Worm (Caenorhabditis elegans) whole organism, L4 larva: ENCODE results near the gene nas-13.

Experiments used
- F26F4.8 ChIP-seq: fragments of 200-800 bp; sonication (Bioruptor generic); conservative IDR thresholded peaks from 2 replicates; pipeline ENCODE4 v1.3.6; 2022; ENCODE audit warnings: missing genetic modification characterization, missing compliant biosample characterization
- F37D6.2 ChIP-seq: sonication (generic microtip); optimal IDR thresholded peaks from 2 replicates; lab custom pipeline; 2016; ENCODE audit warnings: mild to moderate bottlenecking, missing genetic modification characterization, missing compliant biosample characterization
- R02D3.7 ChIP-seq: fragments of 150-350 bp; sonication (generic microtip); optimal IDR thresholded peaks from 3 replicates; lab custom pipeline; 2014; ENCODE audit warnings: missing biosample characterization, missing genetic modification characterization
- T26A8.4 ChIP-seq: fragments of 200-800 bp; sonication (Bioruptor generic); IDR thresholded peaks from 2 replicates; pipeline ENCODE4 v1.3.6; 2022; ENCODE audit warnings: missing genetic modification characterization, missing compliant biosample characterization
- Y105C5A.15 ChIP-seq: fragments of 200-800 bp; sonication (Bioruptor generic); IDR thresholded peaks from 2 replicates; pipeline ENCODE4 v1.3.6; 2022; ENCODE audit warnings: missing genetic modification characterization, missing compliant biosample characterization
- ZK337.2 ChIP-seq: fragments of 200-800 bp; sonication (Bioruptor generic); IDR thresholded peaks from 2 replicates; pipeline ENCODE4 v1.3.6; 2022; ENCODE audit warnings: missing genetic modification reagents, missing genetic modification characterization, missing compliant biosample characterization
- ceh-20 ChIP-seq: fragments of 200-800 bp; sonication (Bioruptor generic); IDR thresholded peaks from 2 replicates; pipeline ENCODE4 v1.3.6; 2022; ENCODE audit warnings: missing genetic modification reagents, missing genetic modification characterization, missing compliant biosample characterization
- ceh-28 ChIP-seq: fragments of 150-350 bp; optimal IDR thresholded peaks from 2 replicates; lab custom pipeline; 2014; ENCODE audit warnings: missing biosample characterization, missing genetic modification reagents, missing genetic modification characterization
- ceh-82 ChIP-seq: sonication (generic microtip); optimal IDR thresholded peaks from 2 replicates; lab custom pipeline; 2017; ENCODE audit warnings: missing biosample characterization, missing genetic modification characterization
- ces-1 ChIP-seq: fragments of 150-350 bp; sonication (generic microtip); optimal IDR thresholded peaks from 4 replicates; lab custom pipeline; 2014; ENCODE audit warnings: missing biosample characterization, missing genetic modification reagents, missing genetic modification characterization
- cey-2 ChIP-seq: sonication (generic microtip); optimal IDR thresholded peaks from 3 replicates; lab custom pipeline; 2017; ENCODE audit warnings: missing genetic modification characterization, mild to moderate bottlenecking, missing compliant biosample characterization, antibody characterized with exemption, borderline replicate concordance; ENCODE audit not compliant: insufficient read depth
- daf-12 ChIP-seq: fragments of 150-350 bp; optimal IDR thresholded peaks from 2 replicates; lab custom pipeline; 2014; ENCODE audit warnings: missing biosample characterization, missing genetic modification reagents, missing genetic modification characterization
- dmd-6 ChIP-seq: fragments of 200-800 bp; sonication (Bioruptor generic); IDR thresholded peaks from 2 replicates; pipeline ENCODE4 v1.3.6; 2022; ENCODE audit warnings: missing genetic modification reagents, missing genetic modification characterization, missing compliant biosample characterization
- dmd-9 ChIP-seq: fragments of 200-800 bp; sonication (Bioruptor generic); IDR thresholded peaks from 2 replicates; pipeline ENCODE4 v1.3.6; 2022; ENCODE audit warnings: missing genetic modification reagents, missing genetic modification characterization, missing compliant biosample characterization
- dpl-1 ChIP-seq: fragments of 150-350 bp; optimal IDR thresholded peaks from 2 replicates; lab custom pipeline; 2014; ENCODE audit warnings: missing biosample characterization, missing genetic modification reagents, missing genetic modification characterization
- duxl-1 ChIP-seq: sonication (generic microtip); optimal IDR thresholded peaks from 2 replicates; lab custom pipeline; 2016; ENCODE audit warnings: mild to moderate bottlenecking, missing genetic modification characterization, moderate library complexity, missing compliant biosample characterization; ENCODE audit not compliant: poor library complexity
- egl-43 ChIP-seq: fragments of 200-800 bp; sonication (Bioruptor generic); IDR thresholded peaks from 2 replicates; pipeline ENCODE4 v1.3.6; 2022; ENCODE audit warnings: missing genetic modification reagents, missing genetic modification characterization, missing compliant biosample characterization
- fos-1 ChIP-seq: fragments of 150-350 bp; optimal IDR thresholded peaks from 2 replicates; lab custom pipeline; 2014; ENCODE audit warnings: missing biosample characterization, missing genetic modification characterization
- hlh-11 ChIP-seq: fragments of 200-800 bp; sonication (Bioruptor generic); optimal IDR thresholded peaks from 2 replicates; lab custom pipeline; 2018; ENCODE audit warnings: mild to moderate bottlenecking, missing genetic modification characterization, missing compliant biosample characterization
- hmg-1.1 ChIP-seq: fragments of 200-800 bp; sonication (Bioruptor generic); IDR thresholded peaks from 2 replicates; pipeline ENCODE4 v1.3.6; 2022; ENCODE audit warnings: missing genetic modification reagents, missing genetic modification characterization, missing compliant biosample characterization
- jun-1 ChIP-seq: fragments of 150-350 bp; optimal IDR thresholded peaks from 2 replicates; lab custom pipeline; 2014; ENCODE audit warnings: missing biosample characterization, missing genetic modification reagents, missing genetic modification characterization
- lim-7 ChIP-seq: fragments of 200-800 bp; sonication (Bioruptor generic); IDR thresholded peaks from 2 replicates; pipeline ENCODE4 v1.3.6; 2022; ENCODE audit warnings: missing genetic modification characterization, missing compliant biosample characterization
- lin-13 ChIP-seq: fragments of 150-350 bp; optimal IDR thresholded peaks from 2 replicates; lab custom pipeline; 2014; ENCODE audit warnings: missing biosample characterization, missing genetic modification reagents, missing genetic modification characterization
- lin-29 ChIP-seq: fragments of 200-800 bp; sonication (Bioruptor generic); IDR thresholded peaks from 2 replicates; pipeline ENCODE4 v1.3.6; 2022; ENCODE audit warnings: missing genetic modification reagents, missing genetic modification characterization, missing compliant biosample characterization
- lir-3 ChIP-seq: sonication (generic microtip); optimal IDR thresholded peaks from 2 replicates; lab custom pipeline; 2016; ENCODE audit warnings: mild to moderate bottlenecking, missing genetic modification characterization, missing compliant biosample characterization
- lsy-2 ChIP-seq, 2 experiments: fragments of 150-350 bp in 1 of 2; sonication (generic microtip) in 1 of 2; optimal IDR thresholded peaks; 2 replicates each; lab custom pipeline; 2014 to 2017; ENCODE audit warnings: missing biosample characterization in 2 of 2, missing genetic modification characterization in 2 of 2
- mdt-29 ChIP-seq: fragments of 200-800 bp; sonication (Bioruptor generic); IDR thresholded peaks from 2 replicates; pipeline ENCODE4 v1.3.6; 2022; ENCODE audit warnings: missing genetic modification reagents, missing genetic modification characterization, missing compliant biosample characterization
- mep-1 ChIP-seq: fragments of 150-350 bp; sonication (generic microtip); optimal IDR thresholded peaks from 3 replicates; lab custom pipeline; 2014; ENCODE audit warnings: missing biosample characterization, missing genetic modification characterization
- nhr-102 ChIP-seq: sonication (generic microtip); optimal IDR thresholded peaks from 2 replicates; lab custom pipeline; 2016; ENCODE audit warnings: mild to moderate bottlenecking, missing genetic modification characterization, moderate library complexity, missing compliant biosample characterization
- nhr-111 ChIP-seq: fragments of 200-800 bp; sonication (Bioruptor generic); optimal IDR thresholded peaks from 2 replicates; lab custom pipeline; 2018; ENCODE audit warnings: mild to moderate bottlenecking, missing genetic modification characterization, missing compliant biosample characterization
- nhr-237 ChIP-seq: sonication (generic microtip); optimal IDR thresholded peaks from 2 replicates; lab custom pipeline; 2017; ENCODE audit warnings: missing biosample characterization, missing genetic modification characterization
- nhr-25 ChIP-seq: sonication (generic microtip); optimal IDR thresholded peaks from 2 replicates; lab custom pipeline; 2017; ENCODE audit warnings: missing genetic modification characterization, mild to moderate bottlenecking, missing compliant biosample characterization, antibody characterized with exemption, moderate library complexity, borderline replicate concordance; ENCODE audit not compliant: insufficient read depth
- nhr-42 ChIP-seq: fragments of 200-800 bp; sonication (Bioruptor generic); IDR thresholded peaks from 2 replicates; pipeline ENCODE4 v1.3.6; 2022; ENCODE audit warnings: missing genetic modification characterization, missing compliant biosample characterization
- nhr-76 ChIP-seq: fragments of 150-350 bp; optimal IDR thresholded peaks from 2 replicates; lab custom pipeline; 2014; ENCODE audit warnings: missing biosample characterization, missing genetic modification characterization
- nhr-77 ChIP-seq: fragments of 150-350 bp; optimal IDR thresholded peaks from 2 replicates; lab custom pipeline; 2014; ENCODE audit warnings: missing biosample characterization, missing genetic modification characterization
- pqm-1 ChIP-seq: sonication (generic microtip); optimal IDR thresholded peaks from 2 replicates; lab custom pipeline; 2017; ENCODE audit warnings: missing biosample characterization, missing genetic modification characterization
- rbr-2 ChIP-seq: sonication (generic microtip); optimal IDR thresholded peaks from 2 replicates; lab custom pipeline; 2016; ENCODE audit warnings: missing genotype, missing genetic modification characterization, missing compliant biosample characterization
- set-16 ChIP-seq: fragments of 200-800 bp; sonication (Bioruptor generic); IDR thresholded peaks from 2 replicates; pipeline ENCODE4 v1.3.6; 2022; ENCODE audit warnings: missing genetic modification reagents, missing genetic modification characterization, missing compliant biosample characterization
- snpc-1.2 ChIP-seq: fragments of 200-800 bp; sonication (Bioruptor generic); IDR thresholded peaks from 2 replicates; pipeline ENCODE4 v1.3.6; 2022; ENCODE audit warnings: missing genetic modification reagents, missing genetic modification characterization, missing compliant biosample characterization
- unc-39 ChIP-seq: sonication (generic microtip); optimal IDR thresholded peaks from 2 replicates; lab custom pipeline; 2017; ENCODE audit warnings: missing biosample characterization, missing genetic modification characterization
- unc-62 ChIP-seq, 3 experiments: fragments of 150-350 bp in 1 of 3; sonication (generic microtip); optimal IDR thresholded peaks in 2 of 3; peaks in 1 of 3; 1 replicate in 1 of 3; 2 replicates in 2 of 3; lab custom pipeline; 2014 to 2017; ENCODE audit warnings: missing biosample characterization in 3 of 3, missing genetic modification characterization in 3 of 3, missing genetic modification reagents in 3 of 3, missing genotype in 1 of 3
- vab-7 ChIP-seq: fragments of 200-800 bp; sonication (Bioruptor generic); IDR thresholded peaks from 2 replicates; pipeline ENCODE4 v1.3.6; 2022; ENCODE audit warnings: missing genetic modification reagents, missing genetic modification characterization, missing compliant biosample characterization
- zag-1 ChIP-seq: fragments of 150-350 bp; optimal IDR thresholded peaks from 2 replicates; lab custom pipeline; 2014; ENCODE audit warnings: missing biosample characterization, missing genetic modification characterization
- zfp-2 ChIP-seq: sonication (generic microtip); optimal IDR thresholded peaks from 2 replicates; lab custom pipeline; 2016; ENCODE audit warnings: mild to moderate bottlenecking, missing genetic modification characterization, missing compliant biosample characterization

nas-13 gene

ce11 chrX:15434922-15435321, 6.9 kb upstream of the nas-13 start:
- no peak for TF ChIP-seq unc-39 (tag; lab: Kevin White, UChicago)
- TF ChIP-seq mdt-29 (GFP tag; lab: Robert Waterston, UW) = no peak
- no peak for TF ChIP-seq F37D6.2 (tag; lab: Kevin White, UChicago)
- TF ChIP-seq nhr-102 (tag; lab: Kevin White, UChicago) = no peak
- no peak for TF ChIP-seq Y105C5A.15
- TF ChIP-seq lsy-2 (tag; optimal IDR thresholded peaks at IDR 0.05; lab: Kevin White, UChicago) = no peak
- no peak for TF ChIP-seq dmd-9
- no peak for TF ChIP-seq nhr-111 (GFP tag; lab: Kevin White, UChicago)

ce11 chrX:15433487-15433886, 5.4 kb upstream of the nas-13 start, which contains the start of gene flp-32:
Gene flp-32 (plus strand): TSS chrX:15433787.
- TF ChIP-seq unc-62 (GFP tag; optimal IDR thresholded peaks at IDR 0.05 in 1 of 2; lab: Kevin White, UChicago) = peak in 1 of 2 experiments; percentile 65
- TF ChIP-seq unc-62 (tag; optimal IDR thresholded peaks at IDR 0.05; lab: Kevin White, UChicago) = no peak
- TF ChIP-seq daf-12 (tag; lab: Kevin White, UChicago) = no peak
- TF ChIP-seq rbr-2 (tag; lab: Kevin White, UChicago) = no peak
- no peak for TF ChIP-seq F37D6.2 (tag; lab: Kevin White, UChicago)
- TF ChIP-seq snpc-1.2 (GFP tag; lab: Robert Waterston, UW) = no peak
- TF ChIP-seq duxl-1 (tag; lab: Kevin White, UChicago) = no peak

ce11 chrX:15430983-15431382, 2.9 kb upstream of the nas-13 start, which contains the start of gene blos-8:
Gene blos-8 (minus strand): TSS chrX:15431198.
- no peak for TF ChIP-seq nhr-111 (GFP tag; lab: Kevin White, UChicago)
- TF ChIP-seq nhr-77 (tag; lab: Kevin White, UChicago) = no peak
- TF ChIP-seq ceh-28 (tag; lab: Kevin White, UChicago) = peak; percentile 2
- TF ChIP-seq ZK337.2 (GFP tag; lab: Robert Waterston, UW) = no peak
- TF ChIP-seq hmg-1.1 (GFP tag; lab: Robert Waterston, UW) = no peak
- no peak for TF ChIP-seq nhr-25 (tag; lab: Kevin White, UChicago)
- TF ChIP-seq vab-7 = no peak

- TF ChIP-seq jun-1 (tag; lab: Kevin White, UChicago) = no peak
- no peak for TF ChIP-seq ceh-82 (tag; lab: Kevin White, UChicago)
- TF ChIP-seq lim-7 (GFP tag; lab: Robert Waterston, UW) = no peak
- no peak for TF ChIP-seq zfp-2
- TF ChIP-seq unc-39 (tag; lab: Kevin White, UChicago) = no peak
- peak; percentile 63 for TF ChIP-seq pqm-1 (tag; lab: Kevin White, UChicago)
- TF ChIP-seq fos-1 (tag; lab: Kevin White, UChicago) = no peak
- no peak for TF ChIP-seq nhr-76 (tag; lab: Kevin White, UChicago)
- TF ChIP-seq hlh-11 (tag; lab: Kevin White, UChicago) = peak; percentile 91
- TF ChIP-seq lir-3 = no peak
- no peak for TF ChIP-seq egl-43
- no peak for TF ChIP-seq rbr-2 (tag; lab: Kevin White, UChicago)
- TF ChIP-seq lin-13 (GFP tag; lab: Kevin White, UChicago) = no peak
- no peak for TF ChIP-seq T26A8.4 (GFP tag; lab: Robert Waterston, UW)
- no peak for TF ChIP-seq R02D3.7
- no peak for TF ChIP-seq lin-29
- peak; percentile 74; the same call in 1 of the 2 replicates for TF ChIP-seq ceh-20 (GFP tag; lab: Robert Waterston, UW)
- no peak for TF ChIP-seq mep-1 (tag; lab: Kevin White, UChicago)
- no peak for TF ChIP-seq nhr-42 (GFP tag; lab: Robert Waterston, UW)
- peak; percentile 62 for TF ChIP-seq set-16 (GFP tag; lab: Robert Waterston, UW)
- no peak for TF ChIP-seq zag-1 (tag; lab: Kevin White, UChicago)
- TF ChIP-seq unc-62 (GFP tag; optimal IDR thresholded peaks at IDR 0.05 in 1 of 2; lab: Kevin White, UChicago) = peak in 1 of 2 experiments; percentile 77
- TF ChIP-seq unc-62 (tag; optimal IDR thresholded peaks at IDR 0.05; lab: Kevin White, UChicago) = no peak
- no peak for TF ChIP-seq ces-1
- TF ChIP-seq nhr-237 (tag; lab: Kevin White, UChicago) = no peak
- no peak for TF ChIP-seq F26F4.8 (GFP tag; lab: Robert Waterston, UW)
- TF ChIP-seq dmd-6 (GFP tag; lab: Robert Waterston, UW) = peak; percentile 88
- TF ChIP-seq dpl-1 = no peak
- TF ChIP-seq cey-2 = no peak
These were observed 4.2 kb downstream of the nas-13 start for ce11 chrX:15423708-15424423.
